Fruit fly (Drosophila melanogaster): Measurements from ENCODE around the gene PVRAP.

PVRAP gene

dm6 chr3L:5979460-5979859, 17.5 kb upstream of the PVRAP start:
- no peak for TF ChIP-seq h (GFP tag; optimal IDR thresholded peaks at IDR 0.05)
- TF ChIP-seq dmrt93B (GFP tag; optimal IDR thresholded peaks at IDR 0.05) = no peak
- TF ChIP-seq woc (GFP tag; optimal IDR thresholded peaks at IDR 0.05) = no peak
- no peak for TF ChIP-seq Jra (GFP tag; optimal IDR thresholded peaks at IDR 0.05)
- no peak for TF ChIP-seq CG9705 (GFP tag; optimal IDR thresholded peaks at IDR 0.05)
- TF ChIP-seq tai (GFP tag; optimal IDR thresholded peaks at IDR 0.05) = no peak
- TF ChIP-seq pan (optimal IDR thresholded peaks at IDR 0.05) = no peak
- TF ChIP-seq dl (GFP tag; optimal IDR thresholded peaks at IDR 0.05; ENCODE audit: insufficient read depth in 1 of 2, partially characterized antibody in 2 of 2) = no peak
- no peak for TF ChIP-seq Hr78 (GFP tag; optimal IDR thresholded peaks at IDR 0.05)
- TF ChIP-seq sage (GFP tag; optimal IDR thresholded peaks at IDR 0.05) = no peak
- no peak for TF ChIP-seq sv (GFP tag; optimal IDR thresholded peaks at IDR 0.05)
- TF ChIP-seq fru (GFP tag; optimal IDR thresholded peaks at IDR 0.05) = no peak
- TF ChIP-seq Sp1 (GFP tag; optimal IDR thresholded peaks at IDR 0.05) = no peak
- no peak for TF ChIP-seq GATAd (GFP tag; optimal IDR thresholded peaks at IDR 0.05)
- no peak for TF ChIP-seq Abd-B (GFP tag; optimal IDR thresholded peaks at IDR 0.05)
- no peak for TF ChIP-seq Hr83 (GFP tag; optimal IDR thresholded peaks at IDR 0.05; ENCODE audit: poor library complexity, severe bottlenecking)
- no peak for TF ChIP-seq OdsH (GFP tag; optimal IDR thresholded peaks at IDR 0.05)

- TF ChIP-seq foxo (GFP tag; optimal IDR thresholded peaks at IDR 0.05) = no peak
- no peak for TF ChIP-seq N (GFP tag; optimal IDR thresholded peaks at IDR 0.05)
- no peak for TF ChIP-seq Vsx2 (GFP tag; optimal IDR thresholded peaks at IDR 0.05; ENCODE audit: partially characterized antibody)
- no peak for TF ChIP-seq pan (optimal IDR thresholded peaks at IDR 0.05)
- TF ChIP-seq lola (GFP tag; optimal IDR thresholded peaks at IDR 0.05) = no peak
- no peak for TF ChIP-seq sage (GFP tag; optimal IDR thresholded peaks at IDR 0.05)
- no peak for TF ChIP-seq jim (GFP tag; optimal IDR thresholded peaks at IDR 0.05)
- TF ChIP-seq psq (GFP tag; optimal IDR thresholded peaks at IDR 0.05) = no peak
Measured at dm6 chr3L:5980120-5980519, 16.9 kb upstream of the PVRAP start.

- TF ChIP-seq sv (GFP tag; optimal IDR thresholded peaks at IDR 0.05) (no peak), N (GFP tag; optimal IDR thresholded peaks at IDR 0.05) (no peak), Mio (GFP tag; optimal IDR thresholded peaks at IDR 0.05) (no peak), foxo (GFP tag; optimal IDR thresholded peaks at IDR 0.05) (no peak), psq (GFP tag; optimal IDR thresholded peaks at IDR 0.05) (no peak), Hnf4 (GFP tag; optimal IDR thresholded peaks at IDR 0.05) (no peak), tai (GFP tag; optimal IDR thresholded peaks at IDR 0.05) (no peak), Vsx2 (GFP tag; optimal IDR thresholded peaks at IDR 0.05; ENCODE audit: partially characterized antibody) (no peak), CG32264 (GFP tag; optimal IDR thresholded peaks at IDR 0.05) (no peak), CrebA (GFP tag; optimal IDR thresholded peaks at IDR 0.05; ENCODE audit: borderline replicate concordance) (no peak), Hr83 (GFP tag; optimal IDR thresholded peaks at IDR 0.05; ENCODE audit: poor library complexity, severe bottlenecking) (no peak), CG9705 (GFP tag; optimal IDR thresholded peaks at IDR 0.05) (no peak)
Measured at dm6 chr3L:5980552-5981351, 16.3 kb upstream of the PVRAP start.

- TF ChIP-seq OdsH (GFP tag; optimal IDR thresholded peaks at IDR 0.05) (no peak), br (GFP tag; optimal IDR thresholded peaks at IDR 0.05) (no peak), HLH106 (tag; optimal IDR thresholded peaks at IDR 0.05) (no peak), Mio (GFP tag; optimal IDR thresholded peaks at IDR 0.05) (no peak), Dif (GFP tag; optimal IDR thresholded peaks at IDR 0.05; ENCODE audit: partially characterized antibody) (no peak), lola (GFP tag; optimal IDR thresholded peaks at IDR 0.05) (no peak), CG32264 (GFP tag; optimal IDR thresholded peaks at IDR 0.05) (no peak), Myc (optimal IDR thresholded peaks at IDR 0.05) (no peak), Sp1 (GFP tag; optimal IDR thresholded peaks at IDR 0.05) (no peak), ey (GFP tag; optimal IDR thresholded peaks at IDR 0.05) (no peak), jim (GFP tag; optimal IDR thresholded peaks at IDR 0.05) (no peak), Hr78 (GFP tag; optimal IDR thresholded peaks at IDR 0.05) (no peak), Hnf4 (GFP tag; optimal IDR thresholded peaks at IDR 0.05) (no peak), CrebA (GFP tag; optimal IDR thresholded peaks at IDR 0.05; ENCODE audit: borderline replicate concordance) (no peak), rgr (GFP tag; optimal IDR thresholded peaks at IDR 0.05) (no peak)
Measured at dm6 chr3L:5982921-5983546, 14.0 kb upstream of the PVRAP start.
